Fruit fly (Drosophila melanogaster): ENCODE data around the gene Atac3.

Gene Atac3

dm6 chr3L:319145-320009 is 8.4 kb downstream of the Atac3 start, which contains the start of gene fwd (continued):
- TF ChIP-seq Sox100B (GFP tag; optimal IDR thresholded peaks at IDR 0.05) (no peak), h (optimal IDR thresholded peaks at IDR 0.05) (no peak), CG10366 (GFP tag; IDR thresholded peaks at IDR 0.05) (no peak), disco-r (GFP tag; optimal IDR thresholded peaks at IDR 0.05) (no peak), Fer2 (tag; optimal IDR thresholded peaks at IDR 0.05) (no peak), CkIIα-i1 (GFP tag; IDR thresholded peaks at IDR 0.05) (no peak), E2f1 (GFP tag; IDR thresholded peaks at IDR 0.05) (no peak), CG18262 (tag; optimal IDR thresholded peaks at IDR 0.05) (peak; percentile 35), da (GFP tag; optimal IDR thresholded peaks at IDR 0.05) (no peak), CG1024 (GFP tag; IDR thresholded peaks at IDR 0.05) (no peak), vvl (GFP tag; IDR thresholded peaks at IDR 0.05) (peak; percentile 45; the same call in 1 of the 2 replicates), Tbp (GFP tag; optimal IDR thresholded peaks at IDR 0.05) (no peak), CG17568 (GFP tag; optimal IDR thresholded peaks at IDR 0.05) (no peak), emc (GFP tag; optimal IDR thresholded peaks at IDR 0.05) (no peak), CG6854 (GFP tag; optimal IDR thresholded peaks at IDR 0.05) (no peak), ham (GFP tag; IDR thresholded peaks at IDR 0.05) (no peak), Aef1 (GFP tag; IDR thresholded peaks at IDR 0.05) (no peak; the same call in 2 of the 3 replicates), CG16863 (GFP tag; optimal IDR thresholded peaks at IDR 0.05) (no peak), pzg (GFP tag; optimal IDR thresholded peaks at IDR 0.05) (peak; percentile 96), Camta (GFP tag; optimal IDR thresholded peaks at IDR 0.05) (peak; percentile 18), scrt (GFP tag; optimal IDR thresholded peaks at IDR 0.05) (peak; percentile 63), chm (GFP tag; IDR thresholded peaks at IDR 0.05) (no peak; the same call in 1 of the 2 replicates), caup (GFP tag; optimal IDR thresholded peaks at IDR 0.05; ENCODE audit: severe bottlenecking) (peak; percentile 59), HLH3B (GFP tag; IDR thresholded peaks at IDR 0.05) (no peak), ac (GFP tag; optimal IDR thresholded peaks at IDR 0.05) (no peak), crol (GFP tag; IDR thresholded peaks at IDR 0.05) (peak; percentile 89), Nf-YC (tag; optimal IDR thresholded peaks at IDR 0.05) (peak; percentile 61), danr (GFP tag; IDR thresholded peaks at IDR 0.05) (no peak), HmgZ (tag; optimal IDR thresholded peaks at IDR 0.05) (peak; percentile 85), CG17359 (tag; optimal IDR thresholded peaks at IDR 0.05) (no peak), sens (GFP tag) (peak; percentile 87), schlank (tag; optimal IDR thresholded peaks at IDR 0.05) (peak; percentile 17), CG5953 (GFP tag; IDR thresholded peaks at IDR 0.05) (no peak), cas (GFP tag; IDR thresholded peaks at IDR 0.05) (no peak), lmd (GFP tag; IDR thresholded peaks at IDR 0.05) (no peak), Gug (GFP tag; IDR thresholded peaks at IDR 0.05) (no peak), CG7372 (GFP tag; IDR thresholded peaks at IDR 0.05) (no peak), z (GFP tag; IDR thresholded peaks at IDR 0.05) (peak; percentile 85), Ssrp (tag; optimal IDR thresholded peaks at IDR 0.05) (no peak), peb (GFP tag; IDR thresholded peaks at IDR 0.05) (no peak), Hey (tag; optimal IDR thresholded peaks at IDR 0.05) (no peak), CG33213 (GFP tag; optimal IDR thresholded peaks at IDR 0.05) (peak; percentile 68), grau (tag; optimal IDR thresholded peaks at IDR 0.05) (peak; percentile 46), Abd-B (GFP tag; optimal IDR thresholded peaks at IDR 0.05) (no peak), crp (GFP tag; optimal IDR thresholded peaks at IDR 0.05) (peak in 1 of 2 experiments; percentile 29), ind (GFP tag; optimal IDR thresholded peaks at IDR 0.05) (no peak), hbn (GFP tag; IDR thresholded peaks at IDR 0.05; ENCODE audit: partially characterized antibody) (0 out of 2 replicates have a peak, but pooled peaks have one; percentile 20), shn (GFP tag; optimal IDR thresholded peaks at IDR 0.05) (peak; percentile 24), fru (optimal IDR thresholded peaks at IDR 0.05) (no peak), CG8765 (GFP tag; IDR thresholded peaks at IDR 0.05) (no peak), Rx (GFP tag; IDR thresholded peaks at IDR 0.05) (no peak)
